Worm (Caenorhabditis elegans): ENCODE measurements around the gene pbs-1.

DNA sequence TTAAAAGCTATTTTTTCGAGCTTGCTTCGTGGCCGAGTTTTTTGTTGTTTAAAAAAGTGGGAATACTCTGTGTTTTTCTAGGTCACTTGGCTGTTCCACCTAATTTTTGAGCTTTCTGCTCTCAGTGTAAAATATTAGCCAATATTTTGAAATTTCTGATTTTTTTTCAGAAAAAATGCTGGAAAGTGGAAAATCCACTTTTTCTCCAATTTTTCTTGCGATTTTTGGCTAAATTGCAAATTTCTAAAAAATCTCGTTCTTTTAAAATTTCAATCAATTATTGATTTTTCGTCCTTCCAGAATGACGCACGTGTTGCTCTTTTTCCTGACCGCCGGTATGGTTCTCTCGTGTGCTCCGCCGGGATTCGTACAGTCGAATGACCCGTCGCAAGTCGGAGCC is 2.5 kb downstream of the pbs-1 start, which contains the start of gene K08D12.4:
- TF ChIP-seq Y53G8AR.9 (GFP tag; conservative IDR thresholded peaks at IDR 0.05) (no peak), ama-1 (optimal IDR thresholded peaks at IDR 0.05) (no peak), ama-1 (GFP tag; optimal IDR thresholded peaks at IDR 0.05) (no peak), snpc-4 (GFP tag; optimal IDR thresholded peaks at IDR 0.05) (no peak), snpc-4 (tag; optimal IDR thresholded peaks at IDR 0.05) (no peak), Y95B8A.8 (GFP tag; IDR thresholded peaks at IDR 0.05) (no peak), dpl-1 (GFP tag; optimal IDR thresholded peaks at IDR 0.05) (no peak), lin-26 (GFP tag; IDR thresholded peaks at IDR 0.05) (no peak), F22D6.2 (tag; optimal IDR thresholded peaks at IDR 0.05) (no peak), ztf-25 (GFP tag; IDR thresholded peaks at IDR 0.05) (no peak), lin-40 (tag; optimal IDR thresholded peaks at IDR 0.05) (no peak)

All from whole organism, young adult.